Fruit fly (Drosophila melanogaster) whole organism, larva: Measurements from ENCODE around the gene CG14835.

Experiments used
- noc ChIP-seq: fragments of 200-800 bp; sonication (Bioruptor generic); optimal IDR thresholded peaks from 3 replicates; lab custom pipeline; 2019; ENCODE audit warnings: missing biosample characterization, mild to moderate bottlenecking, missing genetic modification characterization, moderate library complexity

CG14835 gene

dm6 chr3L:7437366-7437765 is at the start of gene CG14835:
Gene CG14835 (minus strand): TSS chr3L:7437466.
- TF ChIP-seq noc (tag; lab: Kevin White, UChicago) = no peak

dm6 chr3L:7485667-7486066 is 48.4 kb upstream of the CG14835 start, which contains the start of gene mthl6:
Gene mthl6 (plus strand): TSS chr3L:7485967.
- no peak for TF ChIP-seq noc (tag; lab: Kevin White, UChicago)

- TF ChIP-seq noc (tag; lab: Kevin White, UChicago) = no peak
Measured at dm6 chr3L:7475270-7475669, 38.0 kb upstream of the CG14835 start, which contains the start of gene CG43292. Gene CG43292 (plus strand): TSS chr3L:7475570.

dm6 chr3L:7471259-7471658 is 34.0 kb upstream of the CG14835 start, which contains the start of gene CG8541:
Gene CG8541 (plus strand): TSS chr3L:7471559.
- TF ChIP-seq noc (tag; lab: Kevin White, UChicago) = no peak

dm6 chr3L:7470202-7470601 is 32.9 kb upstream of the CG14835 start, which contains the start of gene CG8543:
Gene CG8543 (minus strand): TSS chr3L:7470302.
- no peak for TF ChIP-seq noc (tag; lab: Kevin White, UChicago)

- TF ChIP-seq noc (tag; lab: Kevin White, UChicago) = no peak
Measured at dm6 chr3L:7465209-7465608, 27.9 kb upstream of the CG14835 start, which contains the start of the genes CG42660, CG42661 and Tsp66A. Gene CG42660 (plus strand): TSS chr3L:7465509. Gene CG42661 (plus strand): TSS chr3L:7465509. Gene Tsp66A (plus strand): TSS chr3L:7465509.

- TF ChIP-seq noc (tag; lab: Kevin White, UChicago) = no peak
Measured at dm6 chr3L:7455849-7456248, 18.6 kb upstream of the CG14835 start, which contains the start of gene ppk26. Gene ppk26 (plus strand): TSS chr3L:7456149.

- no peak for TF ChIP-seq noc (tag; lab: Kevin White, UChicago)
Measured at dm6 chr3L:7450553-7450952, 13.3 kb upstream of the CG14835 start, which contains the start of gene CG33278. Gene CG33278 (plus strand): TSS chr3L:7450853.

dm6 chr3L:7449097-7449496 is 11.8 kb upstream of the CG14835 start:
- TF ChIP-seq noc (tag; lab: Kevin White, UChicago) = no peak

dm6 chr3L:7440633-7441032 is 3.4 kb upstream of the CG14835 start, which contains the start of gene sphinx2:
Gene sphinx2 (minus strand): TSS chr3L:7440733.
- TF ChIP-seq noc (tag; lab: Kevin White, UChicago) = no peak

dm6 chr3L:7439305-7439704 is 2.0 kb upstream of the CG14835 start, which contains the start of gene sphinx1:
Gene sphinx1 (minus strand): TSS chr3L:7439405.
- TF ChIP-seq noc (tag; lab: Kevin White, UChicago) = no peak

- peak; percentile 60 for TF ChIP-seq noc (tag; lab: Kevin White, UChicago)
Measured at dm6 chr3L:7434715-7435653, 2.3 kb downstream of the CG14835 start, which contains the start of gene Rac2. Gene Rac2 (minus strand): TSS chr3L:7435190.

- TF ChIP-seq noc (tag; lab: Kevin White, UChicago) = no peak
Measured at dm6 chr3L:7434198-7434597, 3.1 kb downstream of the CG14835 start.

- TF ChIP-seq noc (tag; lab: Kevin White, UChicago) = no peak
Measured at dm6 chr3L:7433325-7433827, 3.9 kb downstream of the CG14835 start.

dm6 chr3L:7432811-7433324 is 4.4 kb downstream of the CG14835 start:
- no peak for TF ChIP-seq noc (tag; lab: Kevin White, UChicago)

dm6 chr3L:7432265-7432664 is 5.0 kb downstream of the CG14835 start:
- TF ChIP-seq noc (tag; lab: Kevin White, UChicago) = no peak
